Worm (Caenorhabditis elegans): Measurements from ENCODE around the gene C30G12.1.

C30G12.1 gene

ce11 chrII:7341572-7342303, 42.6 kb downstream of the C30G12.1 start:
- no peak for TF ChIP-seq unc-62 (GFP tag; optimal IDR thresholded peaks at IDR 0.05)

ce11 chrII:7342884-7343283, 43.7 kb downstream of the C30G12.1 start:
- no peak for TF ChIP-seq unc-62 (GFP tag; optimal IDR thresholded peaks at IDR 0.05)

ce11 chrII:7343668-7344067, 44.5 kb downstream of the C30G12.1 start:
- TF ChIP-seq unc-62 (GFP tag; optimal IDR thresholded peaks at IDR 0.05): no peak

- TF ChIP-seq unc-62 (GFP tag; optimal IDR thresholded peaks at IDR 0.05): no peak
These were observed 46.7 kb downstream of the C30G12.1 start for ce11 chrII:7345858-7346257.

- no peak for TF ChIP-seq unc-62 (GFP tag; optimal IDR thresholded peaks at IDR 0.05)
These were observed 48.9 kb downstream of the C30G12.1 start for ce11 chrII:7348063-7348462.
